Fruit fly (Drosophila melanogaster) Kc167 (cell line): ENCODE data around the gene Hibch.

Experiments
- Myc ChIP-seq: fragments of >200 bp; optimal IDR thresholded peaks from 2 replicates; lab custom pipeline; 2017; ENCODE audit warnings: missing external identifiers
- Sin3A ChIP-seq: fragments of >200 bp; optimal IDR thresholded peaks from 2 replicates; lab custom pipeline; 2018; ENCODE audit warnings: missing external identifiers
- h ChIP-seq: fragments of >200 bp; optimal IDR thresholded peaks from 3 replicates; lab custom pipeline; 2018; ENCODE audit warnings: missing external identifiers
- insv ChIP-seq: fragments of >200 bp; optimal IDR thresholded peaks from 3 replicates; lab custom pipeline; 2018; ENCODE audit warnings: missing external identifiers
- psq ChIP-seq: fragments of >200 bp; optimal IDR thresholded peaks from 2 replicates; lab custom pipeline; 2017; ENCODE audit warnings: missing external identifiers
- ttk ChIP-seq: sonication (Bioruptor generic); optimal IDR thresholded peaks from 2 replicates; lab custom pipeline; 2017; ENCODE audit warnings: missing external identifiers

The Hibch gene

dm6 chr3R:15356645-15357431 lies at the start of gene Hibch, which contains the start of gene Atg4b:
Gene Hibch, plus strand, starts transcription at chr3R:15357229.
Gene Atg4b, minus strand, starts transcription at chr3R:15356924.
- TF ChIP-seq ttk (no peak), h (no peak)

dm6 chr3R:15309924-15310323 lies 47.1 kb upstream of the Hibch start, which contains the start of gene Tm2:
Gene Tm2, plus strand, starts transcription at chr3R:15310193.
- no peak for TF ChIP-seq insv (lab: Kevin White, UChicago)
- TF ChIP-seq ttk = no peak
- no peak for TF ChIP-seq Sin3A (lab: Kevin White, UChicago)
- TF ChIP-seq h = no peak
- TF ChIP-seq psq (lab: Kevin White, UChicago) = no peak
- TF ChIP-seq Myc (lab: Kevin White, UChicago) = no peak

dm6 chr3R:15310695-15311094 lies 46.3 kb upstream of the Hibch start:
- TF ChIP-seq insv (lab: Kevin White, UChicago) (no peak), Sin3A (lab: Kevin White, UChicago) (no peak), ttk (no peak), psq (lab: Kevin White, UChicago) (no peak), h (no peak), Myc (lab: Kevin White, UChicago) (no peak)

- TF ChIP-seq Myc (lab: Kevin White, UChicago) (no peak), insv (lab: Kevin White, UChicago) (no peak), h (no peak), Sin3A (lab: Kevin White, UChicago) (no peak), psq (lab: Kevin White, UChicago) (no peak), ttk (no peak)
Observed at dm6 chr3R:15313836-15314235, 43.2 kb upstream of the Hibch start.

- no peak for TF ChIP-seq Sin3A (lab: Kevin White, UChicago)
- TF ChIP-seq psq (lab: Kevin White, UChicago) = no peak
- TF ChIP-seq Myc (lab: Kevin White, UChicago) = no peak
- no peak for TF ChIP-seq h
- TF ChIP-seq insv (lab: Kevin White, UChicago) = no peak
- TF ChIP-seq ttk = no peak
Observed at dm6 chr3R:15316326-15316725, 40.7 kb upstream of the Hibch start, which contains the start of gene CG14866. Gene CG14866, plus strand, starts transcription at chr3R:15316471.

- TF ChIP-seq Myc (lab: Kevin White, UChicago) (no peak), Sin3A (lab: Kevin White, UChicago) (no peak), ttk (no peak), psq (lab: Kevin White, UChicago) (no peak), h (no peak), insv (lab: Kevin White, UChicago) (no peak)
Observed at dm6 chr3R:15319912-15320746, 36.9 kb upstream of the Hibch start, which contains the start of the genes CG6276 and CG44040. Gene CG6276, minus strand, starts transcription at chr3R:15320069. Gene CG44040, plus strand, starts transcription at chr3R:15320378.

- no peak for TF ChIP-seq insv (lab: Kevin White, UChicago)
- no peak for TF ChIP-seq Sin3A (lab: Kevin White, UChicago)
- TF ChIP-seq h = no peak
- TF ChIP-seq Myc (lab: Kevin White, UChicago) = no peak
- TF ChIP-seq ttk = no peak
- TF ChIP-seq psq (lab: Kevin White, UChicago) = no peak
Observed at dm6 chr3R:15320747-15321085, 36.3 kb upstream of the Hibch start, which contains the start of gene ear. Gene ear, plus strand, starts transcription at chr3R:15320756.

- no peak for TF ChIP-seq ttk
- no peak for TF ChIP-seq insv (lab: Kevin White, UChicago)
- no peak for TF ChIP-seq psq (lab: Kevin White, UChicago)
- TF ChIP-seq h = no peak
- no peak for TF ChIP-seq Sin3A (lab: Kevin White, UChicago)
Observed at dm6 chr3R:15328083-15328779, 28.8 kb upstream of the Hibch start, which contains the start of the genes CG6236 and ea. Gene CG6236, minus strand, starts transcription at chr3R:15328269. Gene ea, plus strand, starts transcription at chr3R:15328729.

DNA sequence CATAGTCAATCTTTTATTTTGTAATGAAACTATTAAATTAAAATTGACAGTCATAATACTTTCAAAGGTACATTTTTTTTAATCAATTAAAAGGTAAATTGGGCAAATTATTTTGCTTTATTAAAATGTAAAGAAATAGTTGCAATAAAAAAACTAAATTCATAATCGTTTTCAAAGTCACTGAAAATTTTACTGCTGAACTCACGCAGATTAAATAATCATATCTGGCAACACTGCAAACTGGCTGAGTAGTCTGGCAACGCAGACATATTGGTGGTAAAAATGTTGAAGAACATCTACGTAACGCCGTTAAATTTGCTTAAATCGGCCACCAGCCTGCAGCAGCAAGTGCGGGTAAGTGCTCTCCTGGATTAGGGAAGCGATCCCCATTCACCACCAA lies 26.6 kb upstream of the Hibch start, which contains the start of gene mRpL9:
Gene mRpL9, plus strand, starts transcription at position 267 of the 400 bp plus-strand sequence.
- TF ChIP-seq Myc (lab: Kevin White, UChicago) = no peak
- no peak for TF ChIP-seq Sin3A (lab: Kevin White, UChicago)
- TF ChIP-seq insv (lab: Kevin White, UChicago) = no peak
- no peak for TF ChIP-seq psq (lab: Kevin White, UChicago)
- no peak for TF ChIP-seq h
- no peak for TF ChIP-seq ttk

- TF ChIP-seq Myc (lab: Kevin White, UChicago) = no peak
- TF ChIP-seq ttk = no peak
- no peak for TF ChIP-seq insv (lab: Kevin White, UChicago)
- TF ChIP-seq psq (lab: Kevin White, UChicago) = no peak
- no peak for TF ChIP-seq Sin3A (lab: Kevin White, UChicago)
- no peak for TF ChIP-seq h
Observed at dm6 chr3R:15332994-15333393, 24.0 kb upstream of the Hibch start, which contains the start of the genes Fkbp39 and Cyfip. Gene Fkbp39, minus strand, starts transcription at chr3R:15333133. Gene Cyfip, plus strand, starts transcription at chr3R:15333266.

dm6 chr3R:15339111-15339510 lies 17.9 kb upstream of the Hibch start:
- TF ChIP-seq Sin3A (lab: Kevin White, UChicago) = no peak
- TF ChIP-seq insv (lab: Kevin White, UChicago) = no peak
- no peak for TF ChIP-seq h
- TF ChIP-seq Myc (lab: Kevin White, UChicago) = no peak
- no peak for TF ChIP-seq ttk
- TF ChIP-seq psq (lab: Kevin White, UChicago) = no peak
